Worm (Caenorhabditis elegans): ENCODE measurements around the gene mstr-2.

Gene mstr-2

DNA sequence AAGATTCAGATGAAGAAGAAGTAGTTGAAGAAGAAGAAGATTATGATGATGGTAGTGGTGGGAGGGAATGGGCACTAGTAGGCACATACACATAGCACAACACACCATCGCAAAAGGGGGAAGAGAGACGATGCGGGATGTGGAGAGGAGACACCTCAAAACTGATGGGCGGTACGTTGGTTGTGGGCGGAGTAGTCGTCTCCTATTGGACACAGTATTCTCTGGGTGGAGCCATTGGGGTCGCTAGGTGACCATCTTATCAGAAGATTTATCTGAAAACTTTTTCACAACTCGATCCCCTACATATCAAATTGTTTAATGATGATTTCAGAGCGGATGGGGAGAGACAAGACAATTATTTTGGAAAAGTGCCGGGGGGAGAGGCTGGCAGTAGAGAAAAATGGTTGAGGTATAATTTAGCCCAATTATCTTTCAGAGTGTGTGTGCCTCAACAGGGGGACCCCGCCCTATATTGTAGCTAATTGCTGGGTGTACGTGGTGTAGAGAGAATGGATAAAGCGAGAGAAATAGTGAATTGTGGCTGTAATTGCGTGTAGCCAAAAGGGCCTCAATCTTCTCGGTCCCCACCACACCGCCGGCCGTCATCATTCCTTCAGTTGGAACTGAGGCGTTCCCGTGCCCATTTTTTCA is 18.0 kb upstream of the mstr-2 start:
- TF ChIP-seq M03D4.4 (tag; optimal IDR thresholded peaks at IDR 0.05) (no peak), zip-8 (tag; optimal IDR thresholded peaks at IDR 0.05) (no peak), ces-1 (GFP tag; optimal IDR thresholded peaks at IDR 0.05) (no peak), ceh-83 (GFP tag; optimal IDR thresholded peaks at IDR 0.05) (no peak), mls-2 (tag; optimal IDR thresholded peaks at IDR 0.05) (peak; percentile 50), lin-32 (GFP tag; optimal IDR thresholded peaks at IDR 0.05) (no peak), bed-3 (GFP tag; optimal IDR thresholded peaks at IDR 0.05) (no peak), lsy-2 (tag; optimal IDR thresholded peaks at IDR 0.05) (peak; percentile 71), nhr-2 (tag; optimal IDR thresholded peaks at IDR 0.05) (no peak), snpc-4 (tag; optimal IDR thresholded peaks at IDR 0.05) (no peak), sptf-1 (tag; optimal IDR thresholded peaks at IDR 0.05) (peak; percentile 39), ceh-43 (GFP tag; optimal IDR thresholded peaks at IDR 0.05) (peak; percentile 99), ham-2 (GFP tag; optimal IDR thresholded peaks at IDR 0.05) (peak; percentile 44)

DNA sequence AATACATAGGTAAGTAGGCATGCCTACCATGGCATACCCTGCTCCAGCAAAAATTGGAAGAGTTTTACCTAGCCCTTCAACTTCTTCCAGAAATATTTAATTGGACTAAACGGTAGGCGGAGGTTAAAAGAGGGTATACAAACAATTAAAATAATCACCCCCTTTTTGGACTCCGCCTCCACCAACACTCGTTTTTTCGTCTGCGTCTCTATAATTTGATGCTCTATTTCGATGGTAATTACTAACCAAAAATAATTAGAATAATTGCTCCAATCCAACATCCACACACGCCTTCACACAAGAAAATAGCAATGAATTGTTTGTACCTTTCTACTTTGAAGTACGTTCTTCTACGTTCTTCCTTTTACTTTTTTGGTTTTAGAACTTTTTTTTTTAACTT is 16.2 kb upstream of the mstr-2 start:
- TF ChIP-seq mls-2 (tag; optimal IDR thresholded peaks at IDR 0.05) = peak; percentile 30
- TF ChIP-seq nhr-2 (tag; optimal IDR thresholded peaks at IDR 0.05) = no peak
- peak; percentile 99 for TF ChIP-seq ceh-43 (GFP tag; optimal IDR thresholded peaks at IDR 0.05)

ce11 chrIII:4453301-4453700 is 15.6 kb upstream of the mstr-2 start:
- TF ChIP-seq drap-1 (GFP tag; optimal IDR thresholded peaks at IDR 0.05) (no peak), ceh-43 (GFP tag; optimal IDR thresholded peaks at IDR 0.05) (no peak), sptf-1 (tag; optimal IDR thresholded peaks at IDR 0.05) (no peak), cnd-1 (tag; optimal IDR thresholded peaks at IDR 0.05) (no peak), elt-1 (tag; optimal IDR thresholded peaks at IDR 0.05; ENCODE audit: borderline replicate concordance, insufficient read depth) (no peak), ceh-83 (GFP tag; optimal IDR thresholded peaks at IDR 0.05) (no peak), bed-3 (GFP tag; optimal IDR thresholded peaks at IDR 0.05) (no peak), nhr-237 (tag; optimal IDR thresholded peaks at IDR 0.05) (no peak), mep-1 (tag; optimal IDR thresholded peaks at IDR 0.05) (no peak), M03D4.4 (tag; optimal IDR thresholded peaks at IDR 0.05) (no peak), mab-5 (tag; optimal IDR thresholded peaks at IDR 0.05) (no peak), blmp-1 (tag; optimal IDR thresholded peaks at IDR 0.05) (no peak), ztf-11 (tag; optimal IDR thresholded peaks at IDR 0.05) (no peak), nhr-2 (tag; optimal IDR thresholded peaks at IDR 0.05) (no peak), nhr-76 (tag; optimal IDR thresholded peaks at IDR 0.05) (no peak), sem-2 (GFP tag; optimal IDR thresholded peaks at IDR 0.05) (no peak)

DNA sequence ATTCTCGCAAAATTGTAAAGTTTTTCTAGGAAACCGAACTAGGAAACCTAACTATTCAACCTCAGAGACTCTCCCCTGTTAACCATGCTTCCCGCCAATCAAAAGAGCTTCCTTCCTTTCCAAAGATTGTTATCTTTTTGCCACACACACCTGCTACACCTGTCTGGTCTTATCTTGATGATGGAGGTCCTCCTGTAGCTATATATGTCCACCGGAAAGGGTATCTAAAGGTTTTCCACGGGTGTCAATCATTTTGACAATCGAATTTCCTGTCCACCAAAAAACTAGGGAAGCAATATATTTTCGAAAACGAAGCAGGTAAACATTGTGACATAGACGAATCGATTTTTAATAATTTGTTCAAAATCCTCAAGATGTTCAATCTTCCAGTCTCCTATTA is 15.1 kb upstream of the mstr-2 start:
- TF ChIP-seq snpc-4 (tag; optimal IDR thresholded peaks at IDR 0.05) (no peak), cnd-1 (tag; optimal IDR thresholded peaks at IDR 0.05) (no peak), hlh-1 (tag; optimal IDR thresholded peaks at IDR 0.05) (no peak), mab-5 (tag; optimal IDR thresholded peaks at IDR 0.05) (no peak), nhr-2 (tag; optimal IDR thresholded peaks at IDR 0.05) (peak; percentile 34), elt-1 (tag; optimal IDR thresholded peaks at IDR 0.05; ENCODE audit: borderline replicate concordance, insufficient read depth) (peak; percentile 93), unc-62 (GFP tag; optimal IDR thresholded peaks at IDR 0.05) (peak; percentile 82)

DNA sequence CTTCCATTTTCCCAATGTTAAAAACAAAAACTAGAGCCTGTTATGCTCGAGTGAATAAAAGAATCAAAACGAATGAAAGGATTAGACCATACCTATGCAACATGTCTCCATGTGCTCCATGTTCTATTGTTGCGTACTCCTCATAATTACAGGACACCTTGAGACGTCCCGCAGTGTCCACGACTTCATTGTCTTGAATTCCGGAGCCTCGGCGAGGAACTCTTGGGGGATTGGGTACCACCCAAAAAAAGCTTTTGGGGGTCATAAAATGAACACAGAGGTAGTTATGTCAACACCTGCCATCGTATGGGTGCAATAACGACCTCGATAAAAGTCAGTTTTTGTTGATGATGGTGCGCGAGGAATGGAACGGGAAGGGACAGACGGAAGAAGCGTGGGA is 14.0 kb upstream of the mstr-2 start:
- TF ChIP-seq lsy-2 (tag; optimal IDR thresholded peaks at IDR 0.05) (no peak), nhr-76 (tag; optimal IDR thresholded peaks at IDR 0.05) (no peak), lin-13 (tag; optimal IDR thresholded peaks at IDR 0.05) (no peak), ceh-83 (GFP tag; optimal IDR thresholded peaks at IDR 0.05) (no peak), tbx-8 (GFP tag; optimal IDR thresholded peaks at IDR 0.05) (no peak), drap-1 (GFP tag; optimal IDR thresholded peaks at IDR 0.05) (no peak), unc-39 (tag; optimal IDR thresholded peaks at IDR 0.05) (no peak), pha-4 (tag; optimal IDR thresholded peaks at IDR 0.05) (no peak), cnd-1 (tag; optimal IDR thresholded peaks at IDR 0.05) (peak; percentile 7), mep-1 (tag; optimal IDR thresholded peaks at IDR 0.05) (no peak), ztf-11 (tag; optimal IDR thresholded peaks at IDR 0.05) (no peak), sem-2 (GFP tag; optimal IDR thresholded peaks at IDR 0.05) (no peak), ham-2 (GFP tag; optimal IDR thresholded peaks at IDR 0.05) (no peak), unc-120 (tag; optimal IDR thresholded peaks at IDR 0.05; ENCODE audit: poor library complexity, severe bottlenecking) (no peak), elt-3 (tag; optimal IDR thresholded peaks at IDR 0.05) (no peak), elt-1 (tag; optimal IDR thresholded peaks at IDR 0.05; ENCODE audit: borderline replicate concordance, insufficient read depth) (no peak), zip-8 (tag; optimal IDR thresholded peaks at IDR 0.05) (peak; percentile 4), hlh-1 (tag; optimal IDR thresholded peaks at IDR 0.05) (no peak), nhr-2 (tag; optimal IDR thresholded peaks at IDR 0.05) (peak; percentile 17), nhr-28 (tag; optimal IDR thresholded peaks at IDR 0.05) (no peak), bed-3 (GFP tag; optimal IDR thresholded peaks at IDR 0.05) (no peak), ces-1 (GFP tag; optimal IDR thresholded peaks at IDR 0.05) (no peak), nhr-12 (tag; optimal IDR thresholded peaks at IDR 0.05) (no peak), snpc-4 (tag; optimal IDR thresholded peaks at IDR 0.05) (no peak), nhr-237 (tag; optimal IDR thresholded peaks at IDR 0.05) (no peak), sptf-1 (tag; optimal IDR thresholded peaks at IDR 0.05) (no peak), M03D4.4 (tag; optimal IDR thresholded peaks at IDR 0.05) (no peak), blmp-1 (tag; optimal IDR thresholded peaks at IDR 0.05) (no peak), flh-1 (GFP tag; optimal IDR thresholded peaks at IDR 0.05) (no peak), ceh-43 (GFP tag; optimal IDR thresholded peaks at IDR 0.05) (peak; percentile 62), ceh-39 (tag; optimal IDR thresholded peaks at IDR 0.05) (no peak), unc-62 (GFP tag; optimal IDR thresholded peaks at IDR 0.05) (no peak), mab-5 (tag; optimal IDR thresholded peaks at IDR 0.05) (no peak), lin-32 (GFP tag; optimal IDR thresholded peaks at IDR 0.05) (peak; percentile 52), mls-2 (tag; optimal IDR thresholded peaks at IDR 0.05) (no peak)

All from whole organism, mixed stage, embryonic.